Fruit fly (Drosophila melanogaster): Measurements from ENCODE around the gene CG44094.

Gene CG44094

dm6 chr3R:14565065-14565977 is 11.1 kb downstream of the CG44094 start, which contains the start of gene CG14852:
Gene CG14852, plus strand, starts transcription at chr3R:14565927.
- TF ChIP-seq Ets98B (GFP tag; IDR thresholded peaks at IDR 0.05) = no peak
- no peak for TF ChIP-seq CG17806 (tag; optimal IDR thresholded peaks at IDR 0.05)
- TF ChIP-seq CG4496 (GFP tag; IDR thresholded peaks at IDR 0.05) = no peak

dm6 chr3R:14564705-14565064 is 11.7 kb downstream of the CG44094 start, which contains the start of gene CG8087:
Gene CG8087, minus strand, starts transcription at chr3R:14564805.
- TF ChIP-seq gl (tag; optimal IDR thresholded peaks at IDR 0.05) (no peak), Snoo (tag; optimal IDR thresholded peaks at IDR 0.05) (no peak), CG8159 (tag; optimal IDR thresholded peaks at IDR 0.05) (no peak), Pif1A (GFP tag; optimal IDR thresholded peaks at IDR 0.05) (no peak), CG32121 (GFP tag; IDR thresholded peaks at IDR 0.05) (no peak), rn (GFP tag; IDR thresholded peaks at IDR 0.05) (no peak), Ets98B (GFP tag; IDR thresholded peaks at IDR 0.05) (no peak)

- TF ChIP-seq Pif1A (GFP tag; optimal IDR thresholded peaks at IDR 0.05) (no peak), D1 (tag; optimal IDR thresholded peaks at IDR 0.05) (no peak), gl (tag; optimal IDR thresholded peaks at IDR 0.05) (no peak), CG14655 (GFP tag; optimal IDR thresholded peaks at IDR 0.05) (no peak), CG10348 (GFP tag; IDR thresholded peaks at IDR 0.05) (no peak), Snoo (tag; optimal IDR thresholded peaks at IDR 0.05) (no peak), CG15710 (tag; optimal IDR thresholded peaks at IDR 0.05) (no peak), CG32121 (GFP tag; IDR thresholded peaks at IDR 0.05) (no peak), CG4496 (GFP tag; IDR thresholded peaks at IDR 0.05) (no peak), CG13204 (GFP tag; optimal IDR thresholded peaks at IDR 0.05) (no peak), EcR (GFP tag; optimal IDR thresholded peaks at IDR 0.05) (no peak), fd96Ca (GFP tag; IDR thresholded peaks at IDR 0.05) (no peak), CG8159 (tag; optimal IDR thresholded peaks at IDR 0.05) (no peak), CG9948 (tag; optimal IDR thresholded peaks at IDR 0.05) (no peak), Ets98B (GFP tag; IDR thresholded peaks at IDR 0.05) (no peak), CG17806 (tag; optimal IDR thresholded peaks at IDR 0.05) (no peak), rn (GFP tag; IDR thresholded peaks at IDR 0.05) (no peak)
These were observed 14.4 kb downstream of the CG44094 start, which contains the start of gene CG14851 for dm6 chr3R:14562040-14562439. Gene CG14851, plus strand, starts transcription at chr3R:14562340.

dm6 chr3R:14560635-14561034 is 15.8 kb downstream of the CG44094 start, which contains the start of gene Jig:
Gene Jig, plus strand, starts transcription at chr3R:14560935.
- TF ChIP-seq Ets98B (GFP tag; IDR thresholded peaks at IDR 0.05) (no peak), CG15710 (tag; optimal IDR thresholded peaks at IDR 0.05) (no peak), CG4496 (GFP tag; IDR thresholded peaks at IDR 0.05) (no peak), EcR (GFP tag; optimal IDR thresholded peaks at IDR 0.05) (no peak), CG14655 (GFP tag; optimal IDR thresholded peaks at IDR 0.05) (no peak), CG9948 (tag; optimal IDR thresholded peaks at IDR 0.05) (no peak), CG8159 (tag; optimal IDR thresholded peaks at IDR 0.05) (no peak), CG34367 (tag; optimal IDR thresholded peaks at IDR 0.05) (no peak), gl (tag; optimal IDR thresholded peaks at IDR 0.05) (no peak), CG13204 (GFP tag; optimal IDR thresholded peaks at IDR 0.05) (no peak), CG12605 (GFP tag; IDR thresholded peaks at IDR 0.05) (no peak), fd96Ca (GFP tag; IDR thresholded peaks at IDR 0.05) (no peak), Pif1B (GFP tag; optimal IDR thresholded peaks at IDR 0.05) (no peak), rn (GFP tag; IDR thresholded peaks at IDR 0.05) (no peak), Pif1A (GFP tag; optimal IDR thresholded peaks at IDR 0.05) (no peak), CG32121 (GFP tag; IDR thresholded peaks at IDR 0.05) (no peak), CG17806 (tag; optimal IDR thresholded peaks at IDR 0.05) (no peak), CG10348 (GFP tag; IDR thresholded peaks at IDR 0.05) (no peak), CG8301 (tag; optimal IDR thresholded peaks at IDR 0.05) (no peak)

- TF ChIP-seq rn (GFP tag; IDR thresholded peaks at IDR 0.05) (no peak), CG32121 (GFP tag; IDR thresholded peaks at IDR 0.05) (no peak), CG12605 (GFP tag; IDR thresholded peaks at IDR 0.05) (no peak), fd96Ca (GFP tag; IDR thresholded peaks at IDR 0.05) (no peak), CG34367 (tag; optimal IDR thresholded peaks at IDR 0.05) (no peak), CG17806 (tag; optimal IDR thresholded peaks at IDR 0.05) (no peak)
These were observed 16.5 kb downstream of the CG44094 start, which contains the start of gene CG14854 for dm6 chr3R:14559954-14560353. Gene CG14854, minus strand, starts transcription at chr3R:14560054.

dm6 chr3R:14558383-14558883 is 18.0 kb downstream of the CG44094 start:
- TF ChIP-seq CG14655 (GFP tag; optimal IDR thresholded peaks at IDR 0.05) = peak; percentile 83
- peak; percentile 82 for TF ChIP-seq CG8301 (tag; optimal IDR thresholded peaks at IDR 0.05)
- peak; percentile 83 for TF ChIP-seq CG32121 (GFP tag; IDR thresholded peaks at IDR 0.05)
- no peak for TF ChIP-seq gl (tag; optimal IDR thresholded peaks at IDR 0.05)
- TF ChIP-seq CG12605 (GFP tag; IDR thresholded peaks at IDR 0.05) = 0 out of 2 replicates have a peak, but pooled peaks have one; percentile 30
- peak; percentile 78; the same call in 2 of the 3 replicates for TF ChIP-seq CG4496 (GFP tag; IDR thresholded peaks at IDR 0.05)
- TF ChIP-seq EcR (GFP tag; optimal IDR thresholded peaks at IDR 0.05) = no peak
- TF ChIP-seq CG17806 (tag; optimal IDR thresholded peaks at IDR 0.05) = peak; percentile 59
- peak; percentile 61 for TF ChIP-seq rn (GFP tag; IDR thresholded peaks at IDR 0.05)
- TF ChIP-seq Pif1A (GFP tag; optimal IDR thresholded peaks at IDR 0.05) = peak; percentile 72
- TF ChIP-seq CG15710 (tag; optimal IDR thresholded peaks at IDR 0.05) = peak; percentile 67
- no peak for TF ChIP-seq D1 (tag; optimal IDR thresholded peaks at IDR 0.05)
- peak; percentile 67 for TF ChIP-seq CG9948 (tag; optimal IDR thresholded peaks at IDR 0.05)
- TF ChIP-seq CG8159 (tag; optimal IDR thresholded peaks at IDR 0.05) = peak; percentile 82
- TF ChIP-seq CG13204 (GFP tag; optimal IDR thresholded peaks at IDR 0.05) = no peak
- peak; percentile 77 for TF ChIP-seq Ets98B (GFP tag; IDR thresholded peaks at IDR 0.05)
- peak; percentile 63 for TF ChIP-seq Snoo (tag; optimal IDR thresholded peaks at IDR 0.05)
- peak; percentile 64 for TF ChIP-seq fd96Ca (GFP tag; IDR thresholded peaks at IDR 0.05)
- peak; percentile 51 for TF ChIP-seq CG10348 (GFP tag; IDR thresholded peaks at IDR 0.05)
- peak; percentile 22 for TF ChIP-seq CG34367 (tag; optimal IDR thresholded peaks at IDR 0.05)
- peak; percentile 46 for TF ChIP-seq Pif1B (GFP tag; optimal IDR thresholded peaks at IDR 0.05)

Measured in whole organism, pupa.